Worm (Caenorhabditis elegans): ENCODE data around the gene Y116A8A.150.
"Not testable (repeated sequence)": the region's sequence is repeated elsewhere in the genome, so short reads cannot be mapped to it uniquely, and the experiment has no call there.

ce11 chrIV:16842873-16843272 is at the start of gene Y116A8A.150:
- not testable (repeated sequence) for TF ChIP-seq ama-1 (optimal IDR thresholded peaks at IDR 0.05); hmg-4 (GFP tag; optimal IDR thresholded peaks at IDR 0.05); hnd-1 (tag; optimal IDR thresholded peaks at IDR 0.05); hmbx-1 (tag; optimal IDR thresholded peaks at IDR 0.05); F13C5.2 (tag; optimal IDR thresholded peaks at IDR 0.05); pes-1 (GFP tag; IDR thresholded peaks at IDR 0.05); flt-1 (GFP tag; IDR thresholded peaks at IDR 0.05); tra-4 (tag; optimal IDR thresholded peaks at IDR 0.05); B0310.2 (tag; optimal IDR thresholded peaks at IDR 0.05); ets-7 (tag; optimal IDR thresholded peaks at IDR 0.05); ceh-13 (GFP tag; optimal IDR thresholded peaks at IDR 0.05); tbx-37 (GFP tag; conservative IDR thresholded peaks at IDR 0.05); sea-1 (GFP tag; conservative IDR thresholded peaks at IDR 0.05); scrt-1 (GFP tag; IDR thresholded peaks at IDR 0.05)
